Worm (Caenorhabditis elegans) whole organism, early embryonic: ENCODE results near the gene F10G7.12.

Source experiments
- ama-1 ChIP-seq: fragments of 150-350 bp; optimal IDR thresholded peaks from 2 replicates; lab custom pipeline; 2014
- ceh-36 ChIP-seq: sonication (generic microtip); optimal IDR thresholded peaks from 2 replicates; lab custom pipeline; 2016; ENCODE audit warnings: missing genetic modification characterization, inconsistent platforms, missing compliant biosample characterization
- hmbx-1 ChIP-seq: sonication (generic microtip); optimal IDR thresholded peaks from 2 replicates; lab custom pipeline; 2016; ENCODE audit warnings: mild to moderate bottlenecking, missing genetic modification characterization, missing compliant biosample characterization
- hnd-1 ChIP-seq: sonication (generic microtip); optimal IDR thresholded peaks from 2 replicates; lab custom pipeline; 2016; ENCODE audit warnings: missing genetic modification characterization, missing compliant biosample characterization

ce11 chrII:4733848-4734247 is 44.3 kb downstream of the F10G7.12 start, which contains the start of gene F41C3.11:
- no peak for TF ChIP-seq ama-1 (lab: Kevin White, UChicago)
- no peak for TF ChIP-seq hmbx-1
- no peak for TF ChIP-seq ceh-36 (tag; lab: Kevin White, UChicago)
- TF ChIP-seq hnd-1 (tag; lab: Kevin White, UChicago): no peak
